Fruit fly (Drosophila melanogaster): ENCODE data around the gene Bx42.

DNA sequence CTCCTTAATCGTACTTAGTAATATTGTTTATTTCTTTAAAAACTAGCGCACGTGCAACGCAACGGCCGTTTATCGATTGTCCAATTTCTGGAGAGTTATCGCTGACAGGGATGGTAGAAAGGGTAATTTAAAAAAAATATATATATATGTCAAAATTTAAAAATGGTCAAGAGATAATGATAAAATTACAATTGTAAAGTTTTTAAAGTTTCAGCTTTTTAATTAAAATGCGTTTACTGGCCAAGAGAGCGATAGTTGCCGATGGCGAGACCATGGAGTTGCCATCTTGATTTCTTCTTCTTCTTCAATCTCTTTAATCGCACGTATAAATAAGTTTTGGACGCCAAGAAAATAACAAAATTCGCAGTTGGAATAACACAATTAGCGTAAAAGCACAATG, 25.4 kb downstream of the Bx42 start, which contains the start of the genes CG7246 and HP1b:
- TF ChIP-seq Sin3A (optimal IDR thresholded peaks at IDR 0.05) = no peak
- no peak for TF ChIP-seq psq (optimal IDR thresholded peaks at IDR 0.05)
- no peak for TF ChIP-seq h (optimal IDR thresholded peaks at IDR 0.05)

All from Kc167 (cell line).